Worm (Caenorhabditis elegans): ENCODE results near the gene irld-52.
"Not testable (repeated sequence)": the region's sequence is repeated elsewhere in the genome, so short reads cannot be mapped to it uniquely, and the experiment has no call there.

Gene irld-52

ce11 chrV:15803748-15804147 lies 24.3 kb downstream of the irld-52 start, which contains the start of gene T26E4.18:
Gene T26E4.18, minus strand, starts transcription at chrV:15803848.
- not testable (repeated sequence) for TF ChIP-seq lin-40 (tag; optimal IDR thresholded peaks at IDR 0.05); pbrm-1 (GFP tag; IDR thresholded peaks at IDR 0.05); gei-17 (GFP tag; optimal IDR thresholded peaks at IDR 0.05)

- TF ChIP-seq attf-5 (GFP tag; optimal IDR thresholded peaks at IDR 0.05); madf-3 (GFP tag; IDR thresholded peaks at IDR 0.05); nhr-27 (tag; optimal IDR thresholded peaks at IDR 0.05): not testable (repeated sequence)
Observed at ce11 chrV:15807420-15807819, 27.9 kb downstream of the irld-52 start, which contains the start of gene srsx-38. Gene srsx-38, minus strand, starts transcription at chrV:15807520.

ce11 chrV:15809543-15809942 lies 30.1 kb downstream of the irld-52 start, which contains the start of gene srsx-36:
Gene srsx-36, minus strand, starts transcription at chrV:15809643.
- TF ChIP-seq madf-6 (GFP tag; IDR thresholded peaks at IDR 0.05) (no peak), let-607 (tag; optimal IDR thresholded peaks at IDR 0.05) (no peak), nhr-120 (GFP tag; IDR thresholded peaks at IDR 0.05) (no peak), C06A6.2 (GFP tag; conservative IDR thresholded peaks at IDR 0.05) (no peak), hrde-1 (tag; optimal IDR thresholded peaks at IDR 0.05; ENCODE audit: borderline replicate concordance) (no peak), fkh-3 (tag; optimal IDR thresholded peaks at IDR 0.05) (no peak), F10E7.11 (tag; optimal IDR thresholded peaks at IDR 0.05) (no peak), madf-8 (GFP tag; conservative IDR thresholded peaks at IDR 0.05) (no peak), hlh-26 (GFP tag; conservative IDR thresholded peaks at IDR 0.05) (no peak), aptf-3 (GFP tag; IDR thresholded peaks at IDR 0.05) (no peak), Y53G8AR.9 (GFP tag; conservative IDR thresholded peaks at IDR 0.05) (no peak), ekl-4 (GFP tag; IDR thresholded peaks at IDR 0.05) (no peak), egrh-3 (GFP tag; IDR thresholded peaks at IDR 0.05) (no peak), tlf-1 (GFP tag; optimal IDR thresholded peaks at IDR 0.05) (no peak), Y95B8A.8 (GFP tag; IDR thresholded peaks at IDR 0.05) (no peak), ceh-58 (GFP tag; IDR thresholded peaks at IDR 0.05) (no peak), ama-1 (optimal IDR thresholded peaks at IDR 0.05) (no peak), ama-1 (GFP tag; optimal IDR thresholded peaks at IDR 0.05) (no peak)

ce11 chrV:15810446-15810845 lies 31.0 kb downstream of the irld-52 start, which contains the start of gene F54B8.1:
Gene F54B8.1, plus strand, starts transcription at chrV:15810746.
- TF ChIP-seq Y67H2A.10 (GFP tag; conservative IDR thresholded peaks at IDR 0.05) (no peak), F37B4.10 (GFP tag; IDR thresholded peaks at IDR 0.05) (no peak), B0336.3 (GFP tag; IDR thresholded peaks at IDR 0.05) (no peak), nfyb-1 (GFP tag; IDR thresholded peaks at IDR 0.05) (no peak), madf-3 (GFP tag; IDR thresholded peaks at IDR 0.05) (no peak), attf-5 (GFP tag; optimal IDR thresholded peaks at IDR 0.05) (no peak), ceh-91 (GFP tag; IDR thresholded peaks at IDR 0.05) (no peak), tlf-1 (GFP tag; optimal IDR thresholded peaks at IDR 0.05) (no peak), atf-7 (tag; optimal IDR thresholded peaks at IDR 0.05) (no peak), ekl-4 (GFP tag; IDR thresholded peaks at IDR 0.05) (no peak), gei-17 (GFP tag; optimal IDR thresholded peaks at IDR 0.05) (no peak), attf-3 (GFP tag; conservative IDR thresholded peaks at IDR 0.05) (no peak), die-1 (tag; optimal IDR thresholded peaks at IDR 0.05) (no peak), C06A6.2 (GFP tag; conservative IDR thresholded peaks at IDR 0.05) (no peak), pha-4 (tag; optimal IDR thresholded peaks at IDR 0.05) (no peak), somi-1 (GFP tag; optimal IDR thresholded peaks at IDR 0.05) (no peak), ztf-28 (GFP tag; IDR thresholded peaks at IDR 0.05) (no peak)
